Worm (Caenorhabditis elegans): ENCODE results near the gene Y49F6B.2.

Y49F6B.2 gene

DNA sequence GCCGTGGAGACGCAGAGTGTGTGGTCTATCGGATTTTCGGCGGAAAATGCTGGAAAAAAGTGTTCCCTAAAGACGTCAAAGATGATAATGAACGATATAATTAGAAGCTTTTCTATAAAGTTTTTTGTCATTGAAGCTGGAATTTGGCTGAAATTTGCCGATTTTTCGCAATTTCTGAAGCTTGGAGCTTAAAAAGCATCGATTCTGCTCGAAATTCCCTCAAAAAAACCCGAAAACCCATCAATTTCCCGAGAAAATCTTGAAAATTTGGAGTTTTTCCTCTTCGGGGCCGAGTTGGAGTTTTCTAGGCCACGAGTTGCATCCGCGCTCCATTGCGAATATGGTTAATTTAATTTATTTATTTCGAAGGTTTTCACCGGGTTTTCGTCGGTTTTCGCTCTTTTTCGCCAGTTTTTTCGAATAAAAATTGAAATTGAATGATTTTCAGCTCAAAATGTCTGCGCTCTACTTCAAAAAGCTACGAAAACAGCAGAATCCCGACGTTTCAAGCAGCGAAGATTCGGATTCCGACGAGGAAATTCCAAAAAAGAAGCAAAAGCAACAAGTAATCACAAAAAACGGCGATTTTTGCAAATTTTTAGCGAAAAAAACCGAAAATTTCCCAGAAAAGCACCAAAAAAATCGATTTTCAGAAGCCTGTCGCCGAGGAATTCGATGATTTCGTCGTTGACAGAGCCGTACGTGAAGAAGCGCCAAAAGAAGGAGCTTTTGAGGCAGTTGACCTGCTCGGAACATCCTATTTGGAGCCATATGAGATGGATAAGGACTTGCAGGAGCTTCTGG lies at the start of gene Y49F6B.2, which contains the start of gene col-71:
TSS of gene Y49F6B.2 (plus strand) at position 449 of the 804 bp plus-strand sequence.
TSS of gene col-71 (minus strand) at position 51 of the 804 bp plus-strand sequence.
- no peak for TF ChIP-seq hpl-2 (GFP tag; optimal IDR thresholded peaks at IDR 0.05)
- TF ChIP-seq egl-27 (tag; optimal IDR thresholded peaks at IDR 0.05): no peak
- peak; percentile 94 for TF ChIP-seq dsc-1 (tag; optimal IDR thresholded peaks at IDR 0.05)
- TF ChIP-seq fkh-10 (GFP tag; optimal IDR thresholded peaks at IDR 0.05): peak; percentile 74
- TF ChIP-seq unc-62 (GFP tag; optimal IDR thresholded peaks at IDR 0.05): no peak
- no peak for TF ChIP-seq ztf-4 (tag; optimal IDR thresholded peaks at IDR 0.05)
- peak; percentile 90 for TF ChIP-seq lin-15B (tag; optimal IDR thresholded peaks at IDR 0.05)
- peak; percentile 89 for TF ChIP-seq lin-14 (GFP tag; optimal IDR thresholded peaks at IDR 0.05)
- TF ChIP-seq tlp-1 (tag; optimal IDR thresholded peaks at IDR 0.05): no peak
- peak; percentile 57 for TF ChIP-seq blmp-1 (tag; optimal IDR thresholded peaks at IDR 0.05)
- no peak for TF ChIP-seq nhr-76 (tag; optimal IDR thresholded peaks at IDR 0.05)
- TF ChIP-seq jun-1 (tag; optimal IDR thresholded peaks at IDR 0.05): peak; percentile 31
- TF ChIP-seq efl-3 (GFP tag; optimal IDR thresholded peaks at IDR 0.05): no peak
- TF ChIP-seq mep-1 (tag; optimal IDR thresholded peaks at IDR 0.05): peak; percentile 85
- TF ChIP-seq xbp-1 (tag; optimal IDR thresholded peaks at IDR 0.05): peak; percentile 87
- TF ChIP-seq ceh-82 (tag; optimal IDR thresholded peaks at IDR 0.05): peak; percentile 76 to 82 (median 78)
- peak; percentile 91 for TF ChIP-seq egl-13 (tag; optimal IDR thresholded peaks at IDR 0.05)
- TF ChIP-seq zip-4 (GFP tag; optimal IDR thresholded peaks at IDR 0.05): no peak
- peak; percentile 80 for TF ChIP-seq C04F5.9 (tag; optimal IDR thresholded peaks at IDR 0.05)
- TF ChIP-seq lsy-2 (tag; optimal IDR thresholded peaks at IDR 0.05): peak; percentile 84 to 85
- TF ChIP-seq zag-1 (tag; optimal IDR thresholded peaks at IDR 0.05): no peak
- peak; percentile 74 for TF ChIP-seq isw-1 (GFP tag; IDR thresholded peaks at IDR 0.05)
- TF ChIP-seq ets-5 (GFP tag; IDR thresholded peaks at IDR 0.05): no peak
- TF ChIP-seq nhr-85 (tag): peak; percentile 91
- peak; percentile 87 for TF ChIP-seq nhr-71 (tag; optimal IDR thresholded peaks at IDR 0.05)
- peak; percentile 66 for TF ChIP-seq F16B12.6 (tag; optimal IDR thresholded peaks at IDR 0.05)
- TF ChIP-seq elt-2 (tag; optimal IDR thresholded peaks at IDR 0.05): peak; percentile 68
- no peak for TF ChIP-seq nhr-12 (tag; optimal IDR thresholded peaks at IDR 0.05)
- peak; percentile 76 for TF ChIP-seq sox-4 (tag; optimal IDR thresholded peaks at IDR 0.05)
- TF ChIP-seq unc-98 (GFP tag; IDR thresholded peaks at IDR 0.05): peak; percentile 80
- peak; percentile 98 for TF ChIP-seq rnt-1 (tag; optimal IDR thresholded peaks at IDR 0.05)
- no peak for TF ChIP-seq nhr-28 (tag; optimal IDR thresholded peaks at IDR 0.05)
- TF ChIP-seq mab-9 (GFP tag; IDR thresholded peaks at IDR 0.05): peak; percentile 86
- no peak for TF ChIP-seq mef-2 (tag; optimal IDR thresholded peaks at IDR 0.05)
- peak; percentile 65 for TF ChIP-seq skn-1 (tag; optimal IDR thresholded peaks at IDR 0.05)
- peak in 2 of 6 experiments; percentile 21 to 40 for TF ChIP-seq elt-3 (tag; optimal IDR thresholded peaks at IDR 0.05)
- peak; percentile 21 for TF ChIP-seq aly-2 (tag; optimal IDR thresholded peaks at IDR 0.05)
- no peak for TF ChIP-seq pqm-1 (tag; optimal IDR thresholded peaks at IDR 0.05)
- TF ChIP-seq irx-1 (tag; optimal IDR thresholded peaks at IDR 0.05): peak; percentile 92
- TF ChIP-seq Y116A8C.19 (tag; optimal IDR thresholded peaks at IDR 0.05; ENCODE audit: borderline replicate concordance): peak; percentile 32
- no peak for TF ChIP-seq ama-1 (optimal IDR thresholded peaks at IDR 0.05)
- TF ChIP-seq lin-35 (GFP tag; optimal IDR thresholded peaks at IDR 0.05): peak; percentile 71 to 74
- peak; percentile 95 for TF ChIP-seq fkh-4 (tag; optimal IDR thresholded peaks at IDR 0.05; ENCODE audit: borderline replicate concordance)
- TF ChIP-seq lir-3 (tag; optimal IDR thresholded peaks at IDR 0.05; ENCODE audit: poor library complexity): peak; percentile 95
- peak; percentile 79 for TF ChIP-seq nhr-19 (GFP tag; conservative IDR thresholded peaks at IDR 0.05)
- TF ChIP-seq nhr-84 (tag; optimal IDR thresholded peaks at IDR 0.05): no peak
- TF ChIP-seq ceh-8 (GFP tag; optimal IDR thresholded peaks at IDR 0.05): peak; percentile 96
- no peak for TF ChIP-seq unc-30 (tag; optimal IDR thresholded peaks at IDR 0.05)
- peak; percentile 72 for TF ChIP-seq C16A3.4 (tag; optimal IDR thresholded peaks at IDR 0.05)
- peak; percentile 81 for TF ChIP-seq pax-3 (tag; optimal IDR thresholded peaks at IDR 0.05)
- peak; percentile 76 for TF ChIP-seq nhr-20 (tag; optimal IDR thresholded peaks at IDR 0.05)
- TF ChIP-seq lin-13 (GFP tag; optimal IDR thresholded peaks at IDR 0.05): peak; percentile 80

Data from whole organism, L1 larva.